Worm (Caenorhabditis elegans) whole organism, L1 larva: ENCODE data around the gene prp-3.
"Not testable (repeated sequence)": the region's sequence is repeated elsewhere in the genome, so short reads cannot be mapped to it uniquely, and the experiment has no call there.

Experiments
- C34B4.2 ChIP-seq: sonication (generic microtip); optimal IDR thresholded peaks from 2 replicates; lab custom pipeline; 2017; ENCODE audit warnings: mild to moderate bottlenecking, missing genetic modification characterization, missing compliant biosample characterization
- Y116A8C.19 ChIP-seq: sonication (generic microtip); optimal IDR thresholded peaks from 2 replicates; lab custom pipeline; 2016; ENCODE audit warnings: missing compliant biosample characterization, missing genetic modification characterization, borderline replicate concordance
- aly-2 ChIP-seq: fragments of 150-350 bp; optimal IDR thresholded peaks from 2 replicates; lab custom pipeline; 2014; ENCODE audit warnings: missing biosample characterization, missing genetic modification characterization
- blmp-1 ChIP-seq: fragments of 150-350 bp; optimal IDR thresholded peaks from 2 replicates; lab custom pipeline; 2014; ENCODE audit warnings: missing biosample characterization, missing genetic modification characterization
- dpl-1 ChIP-seq, 3 experiments: fragments of 150-350 bp in 2 of 3; sonication (generic microtip) in 1 of 3; optimal IDR thresholded peaks; 2 replicates each; lab custom pipeline; 2014 to 2017; ENCODE audit warnings: missing biosample characterization in 3 of 3, missing genetic modification characterization in 3 of 3, missing genetic modification reagents in 3 of 3
- lin-14 ChIP-seq: fragments of 200-800 bp; sonication (Bioruptor generic); optimal IDR thresholded peaks from 2 replicates; lab custom pipeline; 2018; ENCODE audit warnings: mild to moderate bottlenecking, missing genetic modification characterization, moderate library complexity, missing compliant biosample characterization
- lin-39 ChIP-seq: fragments of 150-350 bp; optimal IDR thresholded peaks from 2 replicates; lab custom pipeline; 2014; ENCODE audit warnings: missing biosample characterization, missing genetic modification reagents, missing genetic modification characterization
- lsy-2 ChIP-seq, 2 experiments: fragments of 150-350 bp; optimal IDR thresholded peaks; 2 replicates each; lab custom pipeline; 2014; ENCODE audit warnings: missing biosample characterization in 2 of 2, missing genetic modification characterization in 2 of 2
- nhr-12 ChIP-seq: sonication (generic microtip); optimal IDR thresholded peaks from 2 replicates; lab custom pipeline; 2017; ENCODE audit warnings: missing biosample characterization, missing genetic modification characterization
- nhr-90 ChIP-seq: sonication (generic microtip); optimal IDR thresholded peaks from 2 replicates; lab custom pipeline; 2016; ENCODE audit warnings: mild to moderate bottlenecking, missing genetic modification characterization, missing compliant biosample characterization; ENCODE audit not compliant: poor library complexity
- snpc-4 ChIP-seq: fragments of 150-350 bp; optimal IDR thresholded peaks from 2 replicates; lab custom pipeline; 2014; ENCODE audit warnings: missing biosample characterization, missing genetic modification characterization
- sptf-1 ChIP-seq: fragments of 150-350 bp; optimal IDR thresholded peaks from 2 replicates; lab custom pipeline; 2014; ENCODE audit warnings: missing biosample characterization, missing genetic modification characterization
- tbx-2 ChIP-seq: sonication (generic microtip); optimal IDR thresholded peaks from 2 replicates; lab custom pipeline; 2016; ENCODE audit warnings: missing genetic modification characterization, missing compliant biosample characterization
- unc-62 ChIP-seq: fragments of 150-350 bp; optimal IDR thresholded peaks from 2 replicates; lab custom pipeline; 2014; ENCODE audit warnings: missing biosample characterization, missing genetic modification reagents, missing genetic modification characterization

DNA sequence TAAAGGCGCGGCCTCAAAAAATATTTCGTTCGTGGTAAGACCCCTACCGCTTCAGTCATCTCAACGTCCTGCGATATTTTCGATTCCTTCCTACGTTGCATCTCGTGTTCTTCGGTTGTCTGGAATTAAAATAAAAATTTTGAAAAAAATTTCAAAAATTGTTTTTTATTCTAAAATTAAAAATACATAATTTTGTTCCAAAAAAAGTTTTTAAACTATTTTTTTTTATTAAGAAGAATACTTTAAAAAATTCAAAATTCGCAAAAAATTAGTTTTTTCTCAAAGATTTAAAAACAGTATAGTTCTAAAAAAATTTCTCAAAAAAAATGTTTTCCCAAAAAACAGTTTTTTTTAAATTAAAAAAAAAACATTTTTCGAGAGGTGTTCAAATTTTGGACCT lies 11.0 kb upstream of the prp-3 start, which contains the start of gene H04D03.6:
- not testable (repeated sequence) for TF ChIP-seq aly-2 (tag; lab: Kevin White, UChicago); unc-62; Y116A8C.19 (tag; lab: Kevin White, UChicago); sptf-1 (tag; lab: Kevin White, UChicago); blmp-1 (tag; lab: Kevin White, UChicago); snpc-4 (tag; lab: Kevin White, UChicago); lin-39 (tag; lab: Kevin White, UChicago); dpl-1 (GFP tag; optimal IDR thresholded peaks at IDR 0.05; lab: Kevin White, UChicago); nhr-90 (tag; lab: Kevin White, UChicago); tbx-2 (tag; lab: Kevin White, UChicago); nhr-12; lin-14; lsy-2 (tag; optimal IDR thresholded peaks at IDR 0.05; lab: Kevin White, UChicago); C34B4.2 (tag; lab: Kevin White, UChicago)
